Fruit fly (Drosophila melanogaster) whole organism, embryonic: Measurements from ENCODE around the gene CG14817.
A peak's percentile ranks its signal among the peaks of the same experiment; 100 is the strongest.

Source experiments
- Atf3 ChIP-seq: fragments of 200-800 bp; sonication (Bioruptor generic); optimal IDR thresholded peaks from 3 replicates; lab custom pipeline; 2016; ENCODE audit warnings: missing biosample characterization, missing genetic modification characterization
- Bteb2 ChIP-seq: fragments of 200-800 bp; sonication (Bioruptor generic); optimal IDR thresholded peaks from 2 replicates; lab custom pipeline; 2016; ENCODE audit warnings: missing biosample characterization, missing genetic modification characterization
- CG11696 ChIP-seq: fragments of 200-800 bp; sonication (Bioruptor generic); IDR thresholded peaks from 2 replicates; pipeline ENCODE4 v1.3.6; 2022; ENCODE audit warnings: missing biosample characterization, missing genetic modification characterization
- CG12391 ChIP-seq: fragments of 200-800 bp; sonication (Bioruptor generic); optimal IDR thresholded peaks from 3 replicates; lab custom pipeline; 2018; ENCODE audit warnings: missing biosample characterization, mild to moderate bottlenecking, missing genetic modification characterization, moderate library complexity
- CG12659 ChIP-seq: fragments of 200-800 bp; sonication (Bioruptor generic); optimal IDR thresholded peaks from 3 replicates; lab custom pipeline; 2017; ENCODE audit warnings: mild to moderate bottlenecking, missing biosample characterization, missing genetic modification reagents, missing genetic modification characterization
- CG13287 ChIP-seq: fragments of 200-800 bp; sonication (Bioruptor generic); IDR thresholded peaks from 2 replicates; pipeline ENCODE4 v1.3.6; 2022; ENCODE audit warnings: missing biosample characterization, missing genetic modification characterization; ENCODE audit not compliant: partially characterized antibody
- CG13775 ChIP-seq: fragments of 200-800 bp; sonication (Bioruptor generic); optimal IDR thresholded peaks from 3 replicates; lab custom pipeline; 2017; ENCODE audit warnings: missing biosample characterization, mild to moderate bottlenecking, missing genetic modification characterization
- CG17568 ChIP-seq: fragments of 200-800 bp; sonication (Bioruptor generic); optimal IDR thresholded peaks from 2 replicates; lab custom pipeline; 2018; ENCODE audit warnings: missing biosample characterization, mild to moderate bottlenecking, missing genetic modification characterization, moderate library complexity
- CG17612 ChIP-seq: fragments of 200-800 bp; sonication (Bioruptor generic); IDR thresholded peaks from 2 replicates; pipeline ENCODE4 v1.3.6; 2022; ENCODE audit warnings: missing biosample characterization, missing genetic modification characterization
- CG18764 ChIP-seq: fragments of 200-800 bp; sonication (Bioruptor generic); optimal IDR thresholded peaks from 3 replicates; lab custom pipeline; 2016; ENCODE audit warnings: missing biosample characterization, missing genetic modification characterization
- CG30431 ChIP-seq: fragments of 200-800 bp; sonication (Bioruptor generic); optimal IDR thresholded peaks from 2 replicates; lab custom pipeline; 2017; ENCODE audit warnings: missing biosample characterization, missing genetic modification characterization
- CG31224 ChIP-seq: fragments of 200-800 bp; sonication (Bioruptor generic); IDR thresholded peaks from 2 replicates; pipeline ENCODE4 v1.3.6; 2022; ENCODE audit warnings: missing biosample characterization, missing genetic modification characterization
- CG31388 ChIP-seq: fragments of 200-800 bp; sonication (Bioruptor generic); optimal IDR thresholded peaks from 2 replicates; lab custom pipeline; 2016; ENCODE audit warnings: missing biosample characterization, missing genetic modification characterization
- CG32767 ChIP-seq: fragments of 200-800 bp; sonication (Bioruptor generic); IDR thresholded peaks from 2 replicates; pipeline ENCODE4 v1.3.6; 2022; ENCODE audit warnings: missing biosample characterization, missing genetic modification characterization
- CG33213 ChIP-seq: fragments of 200-800 bp; sonication (Bioruptor generic); optimal IDR thresholded peaks from 3 replicates; lab custom pipeline; 2016; ENCODE audit warnings: missing biosample characterization, missing genetic modification characterization
- CG3726 ChIP-seq: fragments of 200-800 bp; sonication (Bioruptor generic); IDR thresholded peaks from 3 replicates; pipeline ENCODE4, ENCODE4 v1.3.6; 2022; ENCODE audit warnings: missing biosample characterization, missing genetic modification characterization
- CG4360 ChIP-seq: fragments of 200-800 bp; sonication (Bioruptor generic); IDR thresholded peaks from 2 replicates; pipeline ENCODE4 v1.3.6; 2022; ENCODE audit warnings: missing biosample characterization, missing genetic modification characterization
- CG4424 ChIP-seq: fragments of 200-800 bp; sonication (Bioruptor generic); optimal IDR thresholded peaks from 3 replicates; lab custom pipeline; 2016; ENCODE audit warnings: missing biosample characterization, missing genetic modification characterization
- CG4617 ChIP-seq: fragments of 200-800 bp; sonication (Bioruptor generic); optimal IDR thresholded peaks from 3 replicates; lab custom pipeline; 2016; ENCODE audit warnings: missing biosample characterization, missing genetic modification characterization, borderline replicate concordance
- CG7372 ChIP-seq: fragments of 200-800 bp; sonication (Bioruptor generic); IDR thresholded peaks from 2 replicates; pipeline ENCODE4 v1.3.6; 2022; ENCODE audit warnings: missing biosample characterization, missing genetic modification characterization
- CG8924 ChIP-seq: fragments of 200-800 bp; optimal IDR thresholded peaks from 3 replicates; lab custom pipeline; 2019; ENCODE audit warnings: missing biosample characterization, mild to moderate bottlenecking, missing genetic modification characterization, moderate library complexity
- CrebB ChIP-seq: fragments of 200-800 bp; sonication (Bioruptor generic); optimal IDR thresholded peaks from 3 replicates; lab custom pipeline; 2018; ENCODE audit warnings: missing biosample characterization, mild to moderate bottlenecking, missing genetic modification characterization
- Fer1 ChIP-seq: fragments of 200-800 bp; sonication (Bioruptor generic); optimal IDR thresholded peaks from 2 replicates; lab custom pipeline; 2017; ENCODE audit warnings: missing biosample characterization, mild to moderate bottlenecking, missing genetic modification characterization
- Fer3 ChIP-seq: fragments of 200-800 bp; sonication (Bioruptor generic); optimal IDR thresholded peaks from 2 replicates; lab custom pipeline; 2018; ENCODE audit warnings: missing biosample characterization, mild to moderate bottlenecking, missing genetic modification characterization, moderate library complexity
- Hand ChIP-seq: fragments of 200-800 bp; sonication (Bioruptor generic); optimal IDR thresholded peaks from 2 replicates; lab custom pipeline; 2017; ENCODE audit warnings: mild to moderate bottlenecking, missing biosample characterization, missing genetic modification reagents, missing genetic modification characterization
- Med ChIP-seq: fragments of 200-800 bp; sonication (Bioruptor generic); peaks from one replicate; lab custom pipeline; 2016; ENCODE audit warnings: missing biosample characterization, missing genetic modification characterization, mild to moderate bottlenecking, inconsistent platforms, moderate library complexity
- NFAT ChIP-seq: fragments of 200-800 bp; sonication (Bioruptor generic); IDR thresholded peaks from 2 replicates; pipeline ENCODE4 v1.3.6; 2022; ENCODE audit warnings: missing biosample characterization, missing genetic modification characterization
- Oaz ChIP-seq: fragments of 200-800 bp; sonication (Bioruptor generic); IDR thresholded peaks from 2 replicates; pipeline ENCODE4 v1.3.6; 2022; ENCODE audit warnings: missing biosample characterization, missing genetic modification characterization
- Scr ChIP-seq: fragments of 200-800 bp; sonication (Bioruptor generic); IDR thresholded peaks from 2 replicates; pipeline ENCODE4 v1.3.6; 2022; ENCODE audit warnings: missing biosample characterization, missing genetic modification characterization; ENCODE audit not compliant: partially characterized antibody
- Sox100B ChIP-seq: fragments of 200-800 bp; sonication (Bioruptor generic); optimal IDR thresholded peaks from 3 replicates; lab custom pipeline; 2018; ENCODE audit warnings: missing biosample characterization, mild to moderate bottlenecking, missing genetic modification characterization
- Sox102F ChIP-seq: fragments of 200-800 bp; sonication (Bioruptor generic); optimal IDR thresholded peaks from 2 replicates; lab custom pipeline; 2018; ENCODE audit warnings: missing biosample characterization, mild to moderate bottlenecking, missing genetic modification characterization, moderate library complexity
- Spps ChIP-seq: fragments of 200-800 bp; sonication (Bioruptor generic); optimal IDR thresholded peaks from 2 replicates; lab custom pipeline; 2018; ENCODE audit warnings: missing biosample characterization, mild to moderate bottlenecking, missing genetic modification characterization
- Sry-δ ChIP-seq: fragments of 200-800 bp; sonication (Bioruptor generic); optimal IDR thresholded peaks from 2 replicates; lab custom pipeline; 2016; ENCODE audit warnings: missing biosample characterization, missing genetic modification characterization
- YL-1 ChIP-seq: fragments of 200-800 bp; sonication (Bioruptor generic); optimal IDR thresholded peaks from 3 replicates; lab custom pipeline; 2017; ENCODE audit warnings: missing biosample characterization, mild to moderate bottlenecking, missing genetic modification characterization
- bcd ChIP-seq: fragments of 200-800 bp; sonication (Bioruptor generic); optimal IDR thresholded peaks from 2 replicates; lab custom pipeline; 2017; ENCODE audit warnings: missing biosample characterization, mild to moderate bottlenecking, missing genetic modification characterization
- danr ChIP-seq: fragments of 200-800 bp; sonication (Bioruptor generic); IDR thresholded peaks from 2 replicates; pipeline ENCODE4 v1.3.6; 2022; ENCODE audit warnings: missing biosample characterization, missing genetic modification characterization
- dm ChIP-seq: fragments of 200-800 bp; sonication (Bioruptor generic); optimal IDR thresholded peaks from 3 replicates; lab custom pipeline; 2016; ENCODE audit warnings: missing biosample characterization, missing genetic modification characterization
- emc ChIP-seq: fragments of 200-800 bp; sonication (Bioruptor generic); optimal IDR thresholded peaks from 2 replicates; lab custom pipeline; 2016; ENCODE audit warnings: missing biosample characterization, missing genetic modification characterization
- esg ChIP-seq: fragments of 200-800 bp; sonication (Bioruptor generic); conservative IDR thresholded peaks from 2 replicates; pipeline ENCODE4 v1.3.6; 2022; ENCODE audit warnings: missing biosample characterization, missing genetic modification characterization
- grau ChIP-seq: fragments of 200-800 bp; optimal IDR thresholded peaks from 3 replicates; lab custom pipeline; 2019; ENCODE audit warnings: missing biosample characterization, mild to moderate bottlenecking, missing genetic modification characterization, moderate library complexity
- jing ChIP-seq: fragments of 200-800 bp; sonication (Bioruptor generic); optimal IDR thresholded peaks from 2 replicates; lab custom pipeline; 2018; ENCODE audit warnings: missing biosample characterization, mild to moderate bottlenecking, missing genetic modification characterization
- jumu ChIP-seq: fragments of 200-800 bp; sonication (Bioruptor generic); optimal IDR thresholded peaks from 3 replicates; lab custom pipeline; 2016; ENCODE audit warnings: missing biosample characterization, missing genetic modification characterization
- lola ChIP-seq, 3 experiments: fragments of >200 bp in 2 of 3; fragments of 200-800 bp in 1 of 3; sonication (Bioruptor generic) in 1 of 3; optimal IDR thresholded peaks; 2 replicates each; lab custom pipeline; 2017 to 2019; ENCODE audit warnings: missing biosample characterization in 3 of 3, missing genetic modification characterization in 3 of 3, mild to moderate bottlenecking in 1 of 3, moderate library complexity in 1 of 3
- mld ChIP-seq: fragments of 200-800 bp; sonication (Bioruptor generic); IDR thresholded peaks from 3 replicates; pipeline ENCODE4 v1.3.6; 2022; ENCODE audit warnings: missing biosample characterization, missing genetic modification characterization; ENCODE audit not compliant: partially characterized antibody
- oc ChIP-seq: fragments of 200-800 bp; sonication (Bioruptor generic); optimal IDR thresholded peaks from 2 replicates; lab custom pipeline; 2018; ENCODE audit warnings: missing biosample characterization, mild to moderate bottlenecking, missing genetic modification characterization, moderate library complexity
- peb ChIP-seq: fragments of 200-800 bp; sonication (Bioruptor generic); IDR thresholded peaks from 2 replicates; pipeline ENCODE4 v1.3.6; 2022; ENCODE audit warnings: missing biosample characterization, missing genetic modification characterization
- pzg ChIP-seq: fragments of 200-800 bp; sonication (Bioruptor generic); optimal IDR thresholded peaks from 3 replicates; lab custom pipeline; 2018; ENCODE audit warnings: missing biosample characterization, mild to moderate bottlenecking, missing genetic modification characterization, moderate library complexity
- sens ChIP-seq: fragments of 200-800 bp; sonication (Bioruptor generic); peaks from one replicate; lab custom pipeline; 2016; ENCODE audit warnings: missing biosample characterization, missing genetic modification characterization
- trh ChIP-seq: fragments of 200-800 bp; sonication (Bioruptor generic); optimal IDR thresholded peaks from 2 replicates; lab custom pipeline; 2016; ENCODE audit warnings: missing biosample characterization, missing genetic modification characterization
- unpg ChIP-seq: fragments of 200-800 bp; sonication (Bioruptor generic); optimal IDR thresholded peaks from 3 replicates; lab custom pipeline; 2018; ENCODE audit warnings: missing biosample characterization, mild to moderate bottlenecking, missing genetic modification characterization, moderate library complexity

Gene CG14817

DNA sequence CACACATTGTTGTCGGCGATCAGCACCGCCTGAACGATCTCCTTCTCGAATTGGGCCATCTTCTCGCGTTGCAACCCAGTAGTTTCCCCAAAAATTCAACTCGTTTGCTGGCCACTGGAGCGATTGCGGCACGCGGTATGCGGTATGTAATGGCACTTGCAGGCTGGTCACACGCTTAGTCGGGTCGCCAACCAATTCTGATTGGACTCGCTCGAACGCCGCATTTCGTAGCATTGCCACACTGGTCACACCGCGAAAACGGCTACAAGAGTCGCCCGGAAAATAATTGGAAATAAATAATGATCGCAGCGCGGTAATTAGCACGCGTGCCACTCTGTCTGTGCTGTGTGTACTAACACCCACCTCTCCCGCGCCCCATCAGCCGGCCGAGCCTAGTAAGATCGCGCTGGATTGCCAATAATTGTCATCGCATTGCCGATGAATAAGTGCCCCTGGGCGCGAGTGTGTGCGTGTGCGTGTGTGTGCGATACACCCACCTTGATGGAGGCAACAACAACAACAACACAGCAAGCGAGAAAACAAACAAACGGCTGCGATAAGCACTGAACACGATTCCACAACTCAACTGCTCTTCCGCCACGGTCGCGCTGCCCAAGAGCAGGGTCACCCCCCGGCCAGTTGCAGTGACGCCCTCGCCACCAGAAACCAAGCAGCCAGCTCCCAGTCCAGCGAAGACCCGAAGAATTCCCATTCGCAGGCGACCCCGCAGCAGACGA is 45.9 kb upstream of the CG14817 start, which contains the start of the genes eIF2Bepsilon and Ocrl (continued):
- no peak for TF ChIP-seq Oaz (GFP tag; lab: Robert Waterston, UW)
- peak; percentile 98 for TF ChIP-seq pzg (GFP tag; lab: Kevin White, UChicago)
- TF ChIP-seq Med (GFP tag; lab: Kevin White, UChicago): peak; percentile 62
- TF ChIP-seq jing (GFP tag; lab: Kevin White, UChicago): no peak
- TF ChIP-seq CG3726 (GFP tag; lab: Robert Waterston, UW): no peak
- TF ChIP-seq CG17612 (GFP tag; lab: Robert Waterston, UW): no peak
- TF ChIP-seq Scr (GFP tag; lab: Robert Waterston, UW): no peak
- TF ChIP-seq CG7372 (GFP tag; lab: Robert Waterston, UW): no peak
- peak; percentile 73 for TF ChIP-seq YL-1 (GFP tag; lab: Kevin White, UChicago)
- no peak for TF ChIP-seq CG31224 (GFP tag; lab: Robert Waterston, UW)
- TF ChIP-seq CG4424 (GFP tag; lab: Kevin White, UChicago): no peak
- TF ChIP-seq Fer1 (GFP tag; lab: Kevin White, UChicago): peak; percentile 53
- no peak for TF ChIP-seq mld (GFP tag; lab: Robert Waterston, UW)
- no peak for TF ChIP-seq CG31388
- peak; percentile 44; the same call in 1 of the 2 replicates for TF ChIP-seq CG13287 (GFP tag; lab: Robert Waterston, UW)
- TF ChIP-seq Spps (tag; lab: Kevin White, UChicago): peak; percentile 4
- no peak for TF ChIP-seq peb (GFP tag; lab: Robert Waterston, UW)
- TF ChIP-seq Bteb2: no peak
- TF ChIP-seq Hand (GFP tag; lab: Kevin White, UChicago): no peak
- no peak for TF ChIP-seq Sox102F
- no peak for TF ChIP-seq jumu (GFP tag; lab: Kevin White, UChicago)
- peak; percentile 33 for TF ChIP-seq CG12391
- no peak for TF ChIP-seq CG13775 (GFP tag; lab: Kevin White, UChicago)
- TF ChIP-seq oc (tag; lab: Kevin White, UChicago): no peak
- TF ChIP-seq CrebB (tag; lab: Kevin White, UChicago): no peak
- no peak for TF ChIP-seq CG17568 (GFP tag; lab: Kevin White, UChicago)
- no peak for TF ChIP-seq CG32767 (GFP tag; lab: Robert Waterston, UW)
- peak; percentile 93 for TF ChIP-seq CG4360 (GFP tag; lab: Robert Waterston, UW)
- TF ChIP-seq CG8924: no peak
- no peak for TF ChIP-seq danr (GFP tag; lab: Robert Waterston, UW)
- TF ChIP-seq emc (GFP tag; lab: Kevin White, UChicago): no peak
- peak; percentile 55 for TF ChIP-seq dm (GFP tag; lab: Kevin White, UChicago)
- TF ChIP-seq CG18764 (GFP tag; lab: Kevin White, UChicago): no peak
- TF ChIP-seq NFAT (GFP tag; lab: Robert Waterston, UW): 0 out of 2 replicates have a peak, but pooled peaks have one; percentile 4
- TF ChIP-seq CG12659 (GFP tag; lab: Kevin White, UChicago): peak; percentile 77
- TF ChIP-seq grau (tag; lab: Kevin White, UChicago): no peak
- TF ChIP-seq sens (GFP tag; lab: Kevin White, UChicago): peak; percentile 20
- no peak for TF ChIP-seq CG11696 (GFP tag; lab: Robert Waterston, UW)
- TF ChIP-seq Sry-δ (GFP tag; lab: Kevin White, UChicago): peak; percentile 61
- TF ChIP-seq Sox100B: no peak
- TF ChIP-seq trh (GFP tag; lab: Kevin White, UChicago): no peak
- peak; percentile 53 for TF ChIP-seq CG33213
- TF ChIP-seq Fer3 (tag; lab: Kevin White, UChicago): no peak
- no peak for TF ChIP-seq Atf3 (GFP tag; lab: Kevin White, UChicago)
- no peak for TF ChIP-seq lola (GFP tag; optimal IDR thresholded peaks at IDR 0.05; lab: Kevin White, UChicago)
- no peak for TF ChIP-seq esg (GFP tag; lab: Robert Waterston, UW)
- TF ChIP-seq bcd (GFP tag; lab: Kevin White, UChicago): no peak
- TF ChIP-seq CG4617: peak; percentile 92
- no peak for TF ChIP-seq CG30431 (GFP tag; lab: Kevin White, UChicago)
- no peak for TF ChIP-seq unpg
